Fruit fly (Drosophila melanogaster): Measurements from ENCODE around the gene CG7394.

Gene CG7394

DNA sequence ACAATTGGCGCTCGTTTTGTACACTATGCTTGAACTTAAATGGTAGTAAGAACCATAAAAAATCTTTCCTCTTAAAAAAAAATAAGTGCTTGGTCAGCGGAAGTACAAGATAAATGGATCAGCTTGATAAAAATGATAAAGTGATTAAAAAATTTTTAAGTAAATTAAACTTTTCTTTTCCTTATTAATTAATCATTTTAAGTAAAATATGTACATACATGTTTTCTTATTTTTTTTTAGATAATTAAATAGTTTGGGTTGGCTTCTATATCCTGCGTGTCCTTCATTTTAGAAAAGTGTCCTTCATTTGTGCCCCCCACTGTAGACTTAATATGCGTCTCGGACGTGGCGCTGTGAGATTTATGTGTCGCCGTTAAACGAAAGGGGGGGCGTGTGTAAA, 5.2 kb upstream of the CG7394 start (continued):
- no peak for TF ChIP-seq CG1024 (GFP tag; IDR thresholded peaks at IDR 0.05)
- TF ChIP-seq ato (GFP tag; IDR thresholded peaks at IDR 0.05; ENCODE audit: partially characterized antibody), result no peak
- no peak for TF ChIP-seq CG32767 (GFP tag; IDR thresholded peaks at IDR 0.05)
- TF ChIP-seq CG4820 (GFP tag; optimal IDR thresholded peaks at IDR 0.05), result no peak
- no peak for TF ChIP-seq ATbp (GFP tag; optimal IDR thresholded peaks at IDR 0.05)
- TF ChIP-seq phol (tag; optimal IDR thresholded peaks at IDR 0.05), result no peak
- no peak for TF ChIP-seq Atf3 (GFP tag; optimal IDR thresholded peaks at IDR 0.05)
- TF ChIP-seq ab (GFP tag; optimal IDR thresholded peaks at IDR 0.05), result no peak
- peak; percentile 64 for TF ChIP-seq Hand (GFP tag; optimal IDR thresholded peaks at IDR 0.05)
- no peak for TF ChIP-seq CG6854 (GFP tag; optimal IDR thresholded peaks at IDR 0.05)
- peak; percentile 11 for TF ChIP-seq CG2712 (tag; optimal IDR thresholded peaks at IDR 0.05)
- no peak for TF ChIP-seq hth (optimal IDR thresholded peaks at IDR 0.05)
- no peak for TF ChIP-seq Myb (GFP tag; optimal IDR thresholded peaks at IDR 0.05)
- TF ChIP-seq HLH54F (GFP tag; optimal IDR thresholded peaks at IDR 0.05), result no peak
- no peak for TF ChIP-seq D (optimal IDR thresholded peaks at IDR 0.05)
- no peak for TF ChIP-seq D (GFP tag; optimal IDR thresholded peaks at IDR 0.05)
- TF ChIP-seq CG4360 (GFP tag; IDR thresholded peaks at IDR 0.05), result no peak
- peak; percentile 37 for TF ChIP-seq CoRest (tag; optimal IDR thresholded peaks at IDR 0.05)
- no peak for TF ChIP-seq insv (GFP tag; optimal IDR thresholded peaks at IDR 0.05)
- TF ChIP-seq pan (optimal IDR thresholded peaks at IDR 0.05), result no peak
- TF ChIP-seq pan (GFP tag; optimal IDR thresholded peaks at IDR 0.05 in 1 of 2, IDR thresholded peaks at IDR 0.05 in 1 of 2), result peak in 1 of 2 experiments; percentile 20
- no peak for TF ChIP-seq CG16863 (GFP tag; optimal IDR thresholded peaks at IDR 0.05)
- no peak for TF ChIP-seq odd (GFP tag; optimal IDR thresholded peaks at IDR 0.05)
- no peak for TF ChIP-seq Fer2 (tag; optimal IDR thresholded peaks at IDR 0.05)
- TF ChIP-seq sob (GFP tag; IDR thresholded peaks at IDR 0.05), result no peak
- no peak for TF ChIP-seq Abd-B (GFP tag; optimal IDR thresholded peaks at IDR 0.05)
- TF ChIP-seq sisA (GFP tag; IDR thresholded peaks at IDR 0.05), result no peak
- no peak for TF ChIP-seq chif (GFP tag; optimal IDR thresholded peaks at IDR 0.05)
- no peak for TF ChIP-seq pita (GFP tag; optimal IDR thresholded peaks at IDR 0.05)
- no peak for TF ChIP-seq HLH3B (GFP tag; IDR thresholded peaks at IDR 0.05)
- no peak for TF ChIP-seq Ptx1 (GFP tag; IDR thresholded peaks at IDR 0.05)
- TF ChIP-seq Awh (GFP tag; IDR thresholded peaks at IDR 0.05), result no peak
- no peak for TF ChIP-seq Neu2 (GFP tag; optimal IDR thresholded peaks at IDR 0.05; ENCODE audit: borderline replicate concordance)
- no peak for TF ChIP-seq CG7928 (GFP tag; optimal IDR thresholded peaks at IDR 0.05)
- TF ChIP-seq Dp (GFP tag; optimal IDR thresholded peaks at IDR 0.05), result no peak
- TF ChIP-seq Spps (tag; optimal IDR thresholded peaks at IDR 0.05), result no peak

dm6 chr3L:11557209-11557608, 4.6 kb upstream of the CG7394 start:
- TF ChIP-seq lov (optimal IDR thresholded peaks at IDR 0.05) (no peak), lov (GFP tag; IDR thresholded peaks at IDR 0.05) (0 out of 3 replicates have a peak, but pooled peaks have one; percentile 27), Drgx (GFP tag; IDR thresholded peaks at IDR 0.05) (peak; percentile 57), CG17829 (tag; optimal IDR thresholded peaks at IDR 0.05) (peak; percentile 13), maf-S (GFP tag; optimal IDR thresholded peaks at IDR 0.05) (no peak), CG10321 (GFP tag; IDR thresholded peaks at IDR 0.05) (0 out of 2 replicates have a peak, but pooled peaks have one; percentile 15), CG2120 (GFP tag; optimal IDR thresholded peaks at IDR 0.05) (no peak), seq (GFP tag; IDR thresholded peaks at IDR 0.05) (peak; percentile 20; the same call in 1 of the 2 replicates), Hr78 (GFP tag; optimal IDR thresholded peaks at IDR 0.05) (peak in 1 of 2 experiments; percentile 37), Trl (optimal IDR thresholded peaks at IDR 0.05) (peak; percentile 76 to 77), Trl (GFP tag; optimal IDR thresholded peaks at IDR 0.05) (no peak), cg (GFP tag; optimal IDR thresholded peaks at IDR 0.05) (peak; percentile 80), dmrt99B (tag; optimal IDR thresholded peaks at IDR 0.05) (no peak), crol (GFP tag; IDR thresholded peaks at IDR 0.05) (peak; percentile 64), CG10431 (GFP tag; optimal IDR thresholded peaks at IDR 0.05) (no peak), Deaf1 (tag; optimal IDR thresholded peaks at IDR 0.05) (peak; percentile 25), crp (GFP tag; optimal IDR thresholded peaks at IDR 0.05) (peak in 1 of 2 experiments; percentile 70), kni (GFP tag; optimal IDR thresholded peaks at IDR 0.05) (peak; percentile 0), ci (GFP tag; IDR thresholded peaks at IDR 0.05) (0 out of 3 replicates have a peak, but pooled peaks have one; percentile 34)

All from whole organism, embryonic.